In the genomic region with DNA sequence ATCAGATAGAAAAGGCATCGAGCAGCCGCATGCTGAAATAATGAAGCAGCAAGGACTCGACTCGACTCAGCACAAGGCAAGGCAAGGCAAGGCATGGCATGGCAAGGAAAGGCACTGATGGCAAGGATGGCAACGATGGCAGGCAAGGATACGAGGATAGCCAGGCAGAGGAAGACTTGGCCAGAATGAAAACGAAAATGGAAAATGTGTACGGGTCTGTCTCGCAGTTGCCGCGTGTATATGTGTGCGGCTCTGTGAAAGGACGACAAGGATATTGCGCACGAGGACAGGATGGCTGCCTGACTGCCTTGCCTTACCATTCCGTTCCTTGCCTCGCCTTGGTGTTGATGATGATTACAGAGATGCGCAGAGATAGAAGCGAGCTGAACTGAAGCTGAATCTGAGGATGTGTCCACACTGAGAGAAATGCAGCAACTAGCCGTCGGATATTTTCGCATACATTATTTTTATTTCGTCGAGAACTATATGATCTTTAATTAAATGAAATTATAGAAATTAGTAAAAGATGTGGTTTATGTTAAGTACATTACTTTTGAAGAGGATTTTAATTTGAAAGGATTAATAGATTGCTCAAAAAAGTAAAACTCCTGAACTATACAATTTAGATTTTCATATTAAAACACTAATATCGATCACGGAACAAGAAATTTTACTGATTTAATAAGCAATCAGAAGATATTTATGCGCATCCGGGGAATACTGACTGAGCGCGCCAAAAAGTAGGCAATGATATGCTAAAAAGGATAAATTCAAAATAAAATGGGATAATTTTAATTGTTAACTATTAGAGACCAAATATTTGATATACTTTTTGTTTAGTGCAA, we compare ENCODE assay signal across 5 fruit fly cellular contexts.
TF ChIP-seq lines count a peak whose summit lies in the region.

No protein-coding gene starts in this region.

- TF ChIP-seq CTCF in whole organism, embryonic (GFP tag; optimal IDR thresholded peaks at IDR 0.05; lab: Kevin White, UChicago), result no peak

TF ChIP-seq in whole organism, adult, 20 proteins besides CTCF, POLR2A, EP300 and RAD21:
- peak; percentile 41 for TF ChIP-seq toe (GFP tag; optimal IDR thresholded peaks at IDR 0.05; lab: Kevin White, UChicago)
- TF ChIP-seq kay (GFP tag; lab: Kevin White, UChicago; ENCODE audit: borderline replicate concordance), result peak; percentile 70
- no peak for TF ChIP-seq ovo (GFP tag; optimal IDR thresholded peaks at IDR 0.05; lab: Kevin White, UChicago)

TF ChIP-seq in whole organism, embryonic, 481 proteins besides CTCF, POLR2A, EP300 and RAD21 (continues in another document):
- TF ChIP-seq tio (GFP tag; optimal IDR thresholded peaks at IDR 0.05; lab: Kevin White, UChicago) (peak; percentile 55), CG1602 (GFP tag; optimal IDR thresholded peaks at IDR 0.05; lab: Kevin White, UChicago) (peak; percentile 18), CG13894 (tag; optimal IDR thresholded peaks at IDR 0.05; lab: Kevin White, UChicago) (peak; percentile 71), Lhr (GFP tag; optimal IDR thresholded peaks at IDR 0.05; lab: Kevin White, UChicago) (no peak), sr (GFP tag; IDR thresholded peaks at IDR 0.05; lab: Robert Waterston, UW) (0 out of 3 replicates have a peak, but pooled peaks have one; percentile 9), CG14050 (GFP tag; IDR thresholded peaks at IDR 0.05; lab: Robert Waterston, UW) (no peak), lbe (GFP tag; optimal IDR thresholded peaks at IDR 0.05; lab: Kevin White, UChicago) (no peak), CG14014 (GFP tag; IDR thresholded peaks at IDR 0.05; lab: Robert Waterston, UW) (peak; percentile 10; the same call in 1 of the 2 replicates), CG3281 (GFP tag; optimal IDR thresholded peaks at IDR 0.05; lab: Kevin White, UChicago) (peak; percentile 59), exex (tag; optimal IDR thresholded peaks at IDR 0.05; lab: Kevin White, UChicago) (no peak), gem (tag; optimal IDR thresholded peaks at IDR 0.05; lab: Kevin White, UChicago) (peak; percentile 58), chn (GFP tag; optimal IDR thresholded peaks at IDR 0.05; lab: Kevin White, UChicago) (no peak), kni (GFP tag; optimal IDR thresholded peaks at IDR 0.05; lab: Kevin White, UChicago) (no peak), dpn (GFP tag; optimal IDR thresholded peaks at IDR 0.05; lab: Kevin White, UChicago) (peak in 1 of 2 experiments; percentile 26), jumu (GFP tag; optimal IDR thresholded peaks at IDR 0.05; lab: Kevin White, UChicago) (no peak), CG13775 (GFP tag; optimal IDR thresholded peaks at IDR 0.05; lab: Kevin White, UChicago) (peak; percentile 14), jigr1 (GFP tag; IDR thresholded peaks at IDR 0.05; lab: Robert Waterston, UW) (no peak), CG11696 (GFP tag; IDR thresholded peaks at IDR 0.05; lab: Robert Waterston, UW) (no peak), CG10209 (GFP tag; optimal IDR thresholded peaks at IDR 0.05; lab: Kevin White, UChicago) (peak; percentile 41)

TF ChIP-seq in whole organism, prepupa, 60 proteins besides CTCF, POLR2A, EP300 and RAD21 (continues in another document):
- TF ChIP-seq Eip93F (GFP tag; optimal IDR thresholded peaks at IDR 0.05; lab: Kevin White, UChicago) (no peak), CG3919 (GFP tag; optimal IDR thresholded peaks at IDR 0.05; lab: Kevin White, UChicago) (peak; percentile 1), CG10669 (GFP tag; optimal IDR thresholded peaks at IDR 0.05; lab: Kevin White, UChicago) (peak; percentile 23), cyc (GFP tag; optimal IDR thresholded peaks at IDR 0.05; lab: Kevin White, UChicago) (peak; percentile 17), Gug (GFP tag; IDR thresholded peaks at IDR 0.05; lab: Robert Waterston, UW) (no peak), CG3032 (tag; optimal IDR thresholded peaks at IDR 0.05; lab: Kevin White, UChicago) (peak; percentile 36), Eip78C (GFP tag; lab: Kevin White, UChicago) (peak; percentile 83), Hr38 (GFP tag; optimal IDR thresholded peaks at IDR 0.05; lab: Kevin White, UChicago) (no peak), CG11902 (GFP tag; optimal IDR thresholded peaks at IDR 0.05; lab: Kevin White, UChicago) (no peak), CG11762 (GFP tag; optimal IDR thresholded peaks at IDR 0.05; lab: Kevin White, UChicago; ENCODE audit: insufficient read depth) (no peak), CG6792 (GFP tag; optimal IDR thresholded peaks at IDR 0.05; lab: Kevin White, UChicago) (no peak), Hr39 (GFP tag; optimal IDR thresholded peaks at IDR 0.05; lab: Kevin White, UChicago) (peak; percentile 24), CG7368 (GFP tag; optimal IDR thresholded peaks at IDR 0.05; lab: Kevin White, UChicago) (no peak), lz (GFP tag; optimal IDR thresholded peaks at IDR 0.05; lab: Kevin White, UChicago) (peak; percentile 15), salr (GFP tag; optimal IDR thresholded peaks at IDR 0.05; lab: Kevin White, UChicago) (peak in 1 of 2 experiments; percentile 41), spab (GFP tag; optimal IDR thresholded peaks at IDR 0.05; lab: Kevin White, UChicago) (peak; percentile 21), svp (GFP tag; lab: Kevin White, UChicago) (peak; percentile 73), CG6276 (GFP tag; optimal IDR thresholded peaks at IDR 0.05; lab: Kevin White, UChicago) (peak; percentile 19), fd85E (GFP tag; optimal IDR thresholded peaks at IDR 0.05; lab: Kevin White, UChicago) (no peak), CG4318 (GFP tag; optimal IDR thresholded peaks at IDR 0.05; lab: Kevin White, UChicago) (peak; percentile 32)

TF ChIP-seq in whole organism, pupa, 21 proteins besides CTCF, POLR2A, EP300 and RAD21:
- TF ChIP-seq CG4496 (GFP tag; IDR thresholded peaks at IDR 0.05; lab: Robert Waterston, UW) (no peak), Ets98B (GFP tag; IDR thresholded peaks at IDR 0.05; lab: Robert Waterston, UW) (no peak), CG14655 (GFP tag; optimal IDR thresholded peaks at IDR 0.05; lab: Kevin White, UChicago) (peak; percentile 47), Pif1B (GFP tag; optimal IDR thresholded peaks at IDR 0.05; lab: Kevin White, UChicago) (no peak), CG10348 (GFP tag; IDR thresholded peaks at IDR 0.05; lab: Robert Waterston, UW) (no peak), CG8159 (tag; optimal IDR thresholded peaks at IDR 0.05; lab: Kevin White, UChicago) (peak; percentile 59), CG15710 (tag; optimal IDR thresholded peaks at IDR 0.05; lab: Kevin White, UChicago) (peak; percentile 39), Snoo (tag; optimal IDR thresholded peaks at IDR 0.05; lab: Kevin White, UChicago) (peak; percentile 1), fd96Ca (GFP tag; IDR thresholded peaks at IDR 0.05; lab: Robert Waterston, UW) (no peak), CG17806 (tag; optimal IDR thresholded peaks at IDR 0.05; lab: Kevin White, UChicago) (peak; percentile 17), CG34367 (tag; optimal IDR thresholded peaks at IDR 0.05; lab: Kevin White, UChicago) (no peak), Pif1A (GFP tag; optimal IDR thresholded peaks at IDR 0.05; lab: Kevin White, UChicago) (peak; percentile 18), CG9948 (tag; optimal IDR thresholded peaks at IDR 0.05; lab: Kevin White, UChicago) (peak; percentile 34), EcR (GFP tag; optimal IDR thresholded peaks at IDR 0.05; lab: Kevin White, UChicago) (no peak)

TF ChIP-seq in whole organism, wandering third instar larva, 38 proteins besides CTCF, POLR2A, EP300 and RAD21:
- TF ChIP-seq Sp1 (GFP tag; optimal IDR thresholded peaks at IDR 0.05; lab: Kevin White, UChicago) (peak; percentile 6), rgr (GFP tag; optimal IDR thresholded peaks at IDR 0.05; lab: Kevin White, UChicago) (no peak)
TF ChIP-seq in whole organism, wandering third instar larva: peak in this region for 1.
